Comparison of ENCODE assay signal across 2 fruit fly cellular contexts in genomic region chr3R:26478644-26479043, dm6.
TF ChIP-seq lines count a peak whose summit lies in the region.

No protein-coding gene starts in this region.

- TF ChIP-seq CTCF in whole organism, embryonic (GFP tag; optimal IDR thresholded peaks at IDR 0.05; lab: Kevin White, UChicago), result no peak

TF ChIP-seq in whole organism, embryonic, 481 proteins besides CTCF, POLR2A, EP300 and RAD21:
- TF ChIP-seq Adf1 (GFP tag; IDR thresholded peaks at IDR 0.05; lab: Robert Waterston, UW) (no peak), Hr39 (optimal IDR thresholded peaks at IDR 0.05; lab: Kevin White, UChicago) (peak; percentile 53)

TF ChIP-seq in whole organism, wandering third instar larva, 38 proteins besides CTCF, POLR2A, EP300 and RAD21:
- TF ChIP-seq sage (GFP tag; optimal IDR thresholded peaks at IDR 0.05; lab: Kevin White, UChicago) (no peak), Jra (GFP tag; optimal IDR thresholded peaks at IDR 0.05; lab: Kevin White, UChicago) (no peak), Dfd (GFP tag; optimal IDR thresholded peaks at IDR 0.05; lab: Kevin White, UChicago) (peak; percentile 70)

Comparison
In these comparisons a context has a peak if more than half of its experiments do, and no peak if none do; other contexts are left out.
1. Of the 10 proteins assayed by ChIP-seq in both whole organism, embryonic and whole organism, wandering third instar larva: peak only in whole organism, embryonic: none; only in whole organism, wandering third instar larva: Dfd; in both: none; in neither: 9.